Fruit fly (Drosophila melanogaster) whole organism, embryonic: ENCODE results near the gene BORCS6.

Experiments used
- Ada2b ChIP-seq: fragments of 200-800 bp; sonication (Bioruptor generic); IDR thresholded peaks from 2 replicates; pipeline ENCODE4 v1.3.6; 2022; ENCODE audit warnings: missing biosample characterization, missing genetic modification characterization
- Antp ChIP-seq: fragments of 200-800 bp; sonication (Bioruptor generic); optimal IDR thresholded peaks from 3 replicates; lab custom pipeline; 2016; ENCODE audit warnings: missing biosample characterization, missing genetic modification characterization
- B-H2 ChIP-seq: fragments of 200-800 bp; sonication (Bioruptor generic); optimal IDR thresholded peaks from 2 replicates; lab custom pipeline; 2018; ENCODE audit warnings: missing biosample characterization, mild to moderate bottlenecking, missing genetic modification characterization
- Bteb2 ChIP-seq: fragments of 200-800 bp; sonication (Bioruptor generic); optimal IDR thresholded peaks from 2 replicates; lab custom pipeline; 2016; ENCODE audit warnings: missing biosample characterization, missing genetic modification characterization
- CG13123 ChIP-seq: fragments of 200-800 bp; sonication (Bioruptor generic); optimal IDR thresholded peaks from 2 replicates; lab custom pipeline; 2016; ENCODE audit warnings: missing biosample characterization, missing genetic modification characterization
- CG13296 ChIP-seq: fragments of 200-800 bp; sonication (Bioruptor generic); optimal IDR thresholded peaks from 3 replicates; lab custom pipeline; 2018; ENCODE audit warnings: missing biosample characterization, mild to moderate bottlenecking, missing genetic modification characterization
- CG14441 ChIP-seq: fragments of 200-800 bp; sonication (Bioruptor generic); IDR thresholded peaks from 2 replicates; pipeline ENCODE4 v1.3.6; 2022; ENCODE audit warnings: missing biosample characterization, missing genetic modification characterization
- CG15514 ChIP-seq: fragments of 200-800 bp; sonication (Bioruptor generic); optimal IDR thresholded peaks from 3 replicates; lab custom pipeline; 2017; ENCODE audit warnings: missing biosample characterization, missing genetic modification characterization, mild to moderate bottlenecking, moderate library complexity, missing genetic modification reagents
- CG1602 ChIP-seq: fragments of 200-800 bp; sonication (Bioruptor generic); optimal IDR thresholded peaks from 3 replicates; lab custom pipeline; 2016; ENCODE audit warnings: missing biosample characterization, missing genetic modification characterization
- CG17802 ChIP-seq: fragments of 200-800 bp; sonication (Bioruptor generic); optimal IDR thresholded peaks from 2 replicates; lab custom pipeline; 2018; ENCODE audit warnings: missing biosample characterization, mild to moderate bottlenecking, missing genetic modification characterization, moderate library complexity
- CG17829 ChIP-seq: fragments of 200-800 bp; optimal IDR thresholded peaks from 2 replicates; lab custom pipeline; 2019; ENCODE audit warnings: missing biosample characterization, mild to moderate bottlenecking, missing genetic modification characterization, moderate library complexity
- CG1792 ChIP-seq: fragments of 200-800 bp; sonication (Bioruptor generic); optimal IDR thresholded peaks from 2 replicates; lab custom pipeline; 2016; ENCODE audit warnings: missing biosample characterization, missing genetic modification characterization
- CG18011 ChIP-seq: fragments of 200-800 bp; sonication (Bioruptor generic); optimal IDR thresholded peaks from 2 replicates; lab custom pipeline; 2017; ENCODE audit warnings: missing biosample characterization, missing genetic modification characterization, mild to moderate bottlenecking, moderate library complexity, missing genotype
- CG2120 ChIP-seq: fragments of 200-800 bp; sonication (Bioruptor generic); optimal IDR thresholded peaks from 3 replicates; lab custom pipeline; 2016; ENCODE audit warnings: missing biosample characterization, missing genetic modification characterization
- CG2199 ChIP-seq: fragments of 200-800 bp; sonication (Bioruptor generic); IDR thresholded peaks from 3 replicates; pipeline ENCODE4 v1.3.6; 2022; ENCODE audit warnings: missing biosample characterization, missing genetic modification characterization
- CG31365 ChIP-seq: fragments of 200-800 bp; sonication (Bioruptor generic); optimal IDR thresholded peaks from 2 replicates; lab custom pipeline; 2018; ENCODE audit warnings: missing biosample characterization, mild to moderate bottlenecking, missing genetic modification characterization
- CG4282 ChIP-seq: fragments of 200-800 bp; sonication (Bioruptor generic); optimal IDR thresholded peaks from 2 replicates; lab custom pipeline; 2016; ENCODE audit warnings: missing biosample characterization, missing genetic modification characterization
- CG4617 ChIP-seq: fragments of 200-800 bp; sonication (Bioruptor generic); optimal IDR thresholded peaks from 3 replicates; lab custom pipeline; 2016; ENCODE audit warnings: missing biosample characterization, missing genetic modification characterization, borderline replicate concordance
- CG5953 ChIP-seq: fragments of 200-800 bp; sonication (Bioruptor generic); IDR thresholded peaks from 2 replicates; pipeline ENCODE4 v1.3.6; 2022; ENCODE audit warnings: missing biosample characterization, missing genetic modification characterization
- CG7928 ChIP-seq: fragments of 200-800 bp; sonication (Bioruptor generic); optimal IDR thresholded peaks from 2 replicates; lab custom pipeline; 2017; ENCODE audit warnings: missing biosample characterization, mild to moderate bottlenecking, missing genetic modification characterization
- CG7987 ChIP-seq: fragments of 200-800 bp; sonication (Bioruptor generic); optimal IDR thresholded peaks from 2 replicates; lab custom pipeline; 2018; ENCODE audit warnings: missing biosample characterization, mild to moderate bottlenecking, missing genetic modification characterization, moderate library complexity
- E2f2 ChIP-seq: fragments of 200-800 bp; sonication (Bioruptor generic); IDR thresholded peaks from 2 replicates; pipeline ENCODE4 v1.3.6; 2022; ENCODE audit warnings: missing biosample characterization, missing genetic modification characterization
- Fer2 ChIP-seq: fragments of 200-800 bp; sonication (Bioruptor generic); optimal IDR thresholded peaks from 2 replicates; lab custom pipeline; 2018; ENCODE audit warnings: missing biosample characterization, mild to moderate bottlenecking, missing genetic modification characterization, moderate library complexity
- GATAe ChIP-seq: fragments of 200-800 bp; sonication (Bioruptor generic); conservative IDR thresholded peaks from 2 replicates; pipeline ENCODE4 v1.3.6; 2022; ENCODE audit warnings: missing biosample characterization, missing genetic modification characterization
- HLH54F ChIP-seq: fragments of 200-800 bp; sonication (Bioruptor generic); optimal IDR thresholded peaks from 3 replicates; lab custom pipeline; 2016; ENCODE audit warnings: missing biosample characterization, missing genetic modification characterization
- HLHmδ ChIP-seq: fragments of 200-800 bp; sonication (Bioruptor generic); optimal IDR thresholded peaks from 2 replicates; lab custom pipeline; 2018; ENCODE audit warnings: missing biosample characterization, mild to moderate bottlenecking, missing genetic modification characterization, moderate library complexity
- Hsf ChIP-seq: fragments of 200-800 bp; sonication (Bioruptor generic); optimal IDR thresholded peaks from 3 replicates; lab custom pipeline; 2016; ENCODE audit warnings: missing biosample characterization, missing genetic modification characterization
- Kr ChIP-seq: fragments of 200-800 bp; sonication (Bioruptor generic); optimal IDR thresholded peaks from 2 replicates; lab custom pipeline; 2017; ENCODE audit warnings: missing biosample characterization, mild to moderate bottlenecking, missing genetic modification characterization
- Mad ChIP-seq: fragments of 200-800 bp; sonication (Bioruptor generic); optimal IDR thresholded peaks from 2 replicates; lab custom pipeline; 2016; ENCODE audit warnings: missing biosample characterization, missing genetic modification characterization
- Med ChIP-seq: fragments of 200-800 bp; sonication (Bioruptor generic); peaks from one replicate; lab custom pipeline; 2016; ENCODE audit warnings: missing biosample characterization, missing genetic modification characterization, mild to moderate bottlenecking, inconsistent platforms, moderate library complexity
- NC2α ChIP-seq: fragments of 200-800 bp; sonication (Bioruptor generic); optimal IDR thresholded peaks from 2 replicates; lab custom pipeline; 2016; ENCODE audit warnings: missing biosample characterization, missing genetic modification characterization
- NFAT ChIP-seq: fragments of 200-800 bp; sonication (Bioruptor generic); IDR thresholded peaks from 2 replicates; pipeline ENCODE4 v1.3.6; 2022; ENCODE audit warnings: missing biosample characterization, missing genetic modification characterization
- Poxn ChIP-seq: fragments of 200-800 bp; sonication (Bioruptor generic); IDR thresholded peaks from 2 replicates; pipeline ENCODE4 v1.3.6; 2022; ENCODE audit warnings: missing biosample characterization, missing genetic modification characterization
- Xrp1 ChIP-seq: fragments of 200-800 bp; sonication (Bioruptor generic); IDR thresholded peaks from 2 replicates; pipeline ENCODE4 v1.3.6; 2022; ENCODE audit warnings: missing biosample characterization, missing genetic modification characterization
- al ChIP-seq: fragments of 200-800 bp; sonication (Bioruptor generic); IDR thresholded peaks from 2 replicates; pipeline ENCODE4 v1.3.6; 2022; ENCODE audit warnings: missing biosample characterization, missing genetic modification characterization
- bbx ChIP-seq: fragments of 200-800 bp; sonication (Bioruptor generic); IDR thresholded peaks from 2 replicates; pipeline ENCODE4 v1.3.6; 2022; ENCODE audit warnings: missing biosample characterization, missing genetic modification characterization; ENCODE audit not compliant: partially characterized antibody
- cas ChIP-seq: fragments of 200-800 bp; sonication (Bioruptor generic); IDR thresholded peaks from 2 replicates; pipeline ENCODE4 v1.3.6; 2022; ENCODE audit warnings: missing biosample characterization, missing genetic modification characterization
- da ChIP-seq: fragments of 200-800 bp; sonication (Bioruptor generic); optimal IDR thresholded peaks from 2 replicates; lab custom pipeline; 2016; ENCODE audit warnings: missing biosample characterization, missing genetic modification characterization
- dimm ChIP-seq: fragments of 200-800 bp; sonication (Bioruptor generic); IDR thresholded peaks from 2 replicates; pipeline ENCODE4 v1.3.6; 2022; ENCODE audit warnings: missing biosample characterization, missing genetic modification characterization
- dmrt11E ChIP-seq: fragments of 200-800 bp; sonication (Bioruptor generic); optimal IDR thresholded peaks from 3 replicates; lab custom pipeline; 2018; ENCODE audit warnings: missing biosample characterization, mild to moderate bottlenecking, missing genetic modification characterization, moderate library complexity
- ewg ChIP-seq: fragments of 200-800 bp; sonication (Bioruptor generic); optimal IDR thresholded peaks from 3 replicates; lab custom pipeline; 2017; ENCODE audit warnings: mild to moderate bottlenecking, missing biosample characterization, missing genetic modification reagents, missing genetic modification characterization
- gce ChIP-seq: fragments of 200-800 bp; sonication (Bioruptor generic); IDR thresholded peaks from 3 replicates; pipeline ENCODE4 v1.3.6; 2022; ENCODE audit warnings: missing biosample characterization, missing genetic modification characterization
- gsb-n ChIP-seq: fragments of 200-800 bp; sonication (Bioruptor generic); optimal IDR thresholded peaks from 3 replicates; lab custom pipeline; 2018; ENCODE audit warnings: missing biosample characterization, mild to moderate bottlenecking, missing genetic modification characterization
- hkb ChIP-seq, 2 experiments: fragments of 200-800 bp in 1 of 2; fragments of >200 bp in 1 of 2; sonication (Bioruptor generic) in 1 of 2; IDR thresholded peaks in 1 of 2; optimal IDR thresholded peaks in 1 of 2; 2 replicates each; pipeline versions ENCODE4 v1.3.6 to Lab custom; 2017 to 2022; ENCODE audit warnings: missing biosample characterization in 1 of 2, missing genetic modification characterization in 1 of 2
- knrl ChIP-seq: fragments of 200-800 bp; sonication (Bioruptor generic); IDR thresholded peaks from 3 replicates; pipeline ENCODE4 v1.3.6; 2022; ENCODE audit warnings: missing biosample characterization, missing genetic modification characterization; ENCODE audit not compliant: partially characterized antibody
- lbe ChIP-seq: fragments of 200-800 bp; sonication (Bioruptor generic); optimal IDR thresholded peaks from 2 replicates; lab custom pipeline; 2016; ENCODE audit warnings: missing biosample characterization, mild to moderate bottlenecking, missing genetic modification characterization
- peb ChIP-seq: fragments of 200-800 bp; sonication (Bioruptor generic); IDR thresholded peaks from 2 replicates; pipeline ENCODE4 v1.3.6; 2022; ENCODE audit warnings: missing biosample characterization, missing genetic modification characterization
- run ChIP-seq: fragments of 200-800 bp; sonication (Bioruptor generic); optimal IDR thresholded peaks from 3 replicates; lab custom pipeline; 2018; ENCODE audit warnings: missing biosample characterization, mild to moderate bottlenecking, missing genetic modification characterization
- usp ChIP-seq: fragments of >200 bp; optimal IDR thresholded peaks from 2 replicates; lab custom pipeline; 2017; ENCODE audit warnings: missing biosample characterization, missing genetic modification characterization
- vfl ChIP-seq: fragments of 200-800 bp; sonication (Bioruptor generic); optimal IDR thresholded peaks from 2 replicates; lab custom pipeline; 2016; ENCODE audit warnings: missing biosample characterization, missing genetic modification characterization
- zen ChIP-seq: fragments of 200-800 bp; sonication (Bioruptor generic); optimal IDR thresholded peaks from 3 replicates; lab custom pipeline; 2018; ENCODE audit warnings: missing biosample characterization, mild to moderate bottlenecking, missing genetic modification characterization, moderate library complexity

The BORCS6 gene

dm6 chr3L:552950-553349 is 12.3 kb downstream of the BORCS6 start (continued):
- peak; percentile 64 for TF ChIP-seq Bteb2 (GFP tag; lab: Kevin White, UChicago)
- TF ChIP-seq Kr (GFP tag; lab: Kevin White, UChicago): no peak
- TF ChIP-seq Fer2 (tag; lab: Kevin White, UChicago): no peak
- peak; percentile 55; the same call in 1 of the 3 replicates for TF ChIP-seq gce (GFP tag; lab: Robert Waterston, UW)
- no peak for TF ChIP-seq B-H2 (GFP tag; lab: Kevin White, UChicago)
- TF ChIP-seq CG13123 (GFP tag; lab: Kevin White, UChicago): peak; percentile 12
- TF ChIP-seq zen (tag; lab: Kevin White, UChicago): no peak
- peak; percentile 80 for TF ChIP-seq CG2120 (GFP tag; lab: Kevin White, UChicago)
- TF ChIP-seq NC2α (GFP tag; lab: Kevin White, UChicago): no peak
- TF ChIP-seq CG7928 (GFP tag; lab: Kevin White, UChicago): peak; percentile 40
- peak; percentile 55; the same call in 1 of the 2 replicates for TF ChIP-seq peb
- no peak for TF ChIP-seq da (GFP tag; lab: Kevin White, UChicago)
- TF ChIP-seq CG4617 (GFP tag; lab: Kevin White, UChicago): peak; percentile 20
- peak; percentile 52 for TF ChIP-seq dimm
- TF ChIP-seq HLH54F (GFP tag; lab: Kevin White, UChicago): peak; percentile 66
- no peak for TF ChIP-seq CG5953
- peak; percentile 49 for TF ChIP-seq CG31365 (tag; lab: Kevin White, UChicago)
- TF ChIP-seq al (GFP tag; lab: Robert Waterston, UW): peak; percentile 57
- TF ChIP-seq CG17829 (tag; lab: Kevin White, UChicago): peak; percentile 40
- TF ChIP-seq CG4282: peak; percentile 32
- no peak for TF ChIP-seq HLHmδ (GFP tag; lab: Kevin White, UChicago)
- TF ChIP-seq Antp (GFP tag; lab: Kevin White, UChicago): peak; percentile 82
- TF ChIP-seq Xrp1: peak; percentile 73
- peak; percentile 30 for TF ChIP-seq dmrt11E
- TF ChIP-seq CG1792 (GFP tag; lab: Kevin White, UChicago): peak; percentile 56
- TF ChIP-seq Poxn (GFP tag; lab: Robert Waterston, UW): no peak
- TF ChIP-seq Ada2b (GFP tag; lab: Robert Waterston, UW): peak; percentile 84
- 0 out of 2 replicates have a peak, but pooled peaks have one; percentile 56 for TF ChIP-seq NFAT (GFP tag; lab: Robert Waterston, UW)
- peak; percentile 88 for TF ChIP-seq lbe (GFP tag; lab: Kevin White, UChicago)
- peak; percentile 44 for TF ChIP-seq E2f2 (GFP tag; lab: Robert Waterston, UW)
- TF ChIP-seq hkb (optimal IDR thresholded peaks at IDR 0.05; lab: Kevin White, UChicago): no peak
- TF ChIP-seq hkb (GFP tag; IDR thresholded peaks at IDR 0.05; lab: Robert Waterston, UW): peak; percentile 82
- TF ChIP-seq vfl (GFP tag; lab: Kevin White, UChicago): peak; percentile 49
- TF ChIP-seq cas (GFP tag; lab: Robert Waterston, UW): 0 out of 2 replicates have a peak, but pooled peaks have one; percentile 37
- peak; percentile 33 for TF ChIP-seq CG18011 (GFP tag; lab: Kevin White, UChicago)
- no peak for TF ChIP-seq bbx (GFP tag; lab: Robert Waterston, UW)
- TF ChIP-seq run (tag; lab: Kevin White, UChicago): peak; percentile 21
- peak; percentile 28 for TF ChIP-seq gsb-n
- 0 out of 3 replicates have a peak, but pooled peaks have one; percentile 62 for TF ChIP-seq CG2199 (GFP tag; lab: Robert Waterston, UW)
- TF ChIP-seq knrl (GFP tag; lab: Robert Waterston, UW): no peak
- peak; percentile 48 for TF ChIP-seq ewg (GFP tag; lab: Kevin White, UChicago)
- TF ChIP-seq CG15514: peak; percentile 73
- peak; percentile 57 for TF ChIP-seq Mad
- peak; percentile 55 for TF ChIP-seq Hsf (GFP tag; lab: Kevin White, UChicago)
- TF ChIP-seq CG14441 (GFP tag; lab: Robert Waterston, UW): peak; percentile 82
- peak; percentile 6 for TF ChIP-seq CG17802 (tag; lab: Kevin White, UChicago)
- TF ChIP-seq CG7987 (GFP tag; lab: Kevin White, UChicago): peak; percentile 24
- TF ChIP-seq GATAe: no peak
- peak; percentile 69 for TF ChIP-seq CG13296 (GFP tag; lab: Kevin White, UChicago)
- TF ChIP-seq usp: no peak
- peak; percentile 97 for TF ChIP-seq Med
- no peak for TF ChIP-seq CG1602 (GFP tag; lab: Kevin White, UChicago)
